Fruit fly (Drosophila melanogaster): ENCODE measurements around the gene CG34164.

DNA sequence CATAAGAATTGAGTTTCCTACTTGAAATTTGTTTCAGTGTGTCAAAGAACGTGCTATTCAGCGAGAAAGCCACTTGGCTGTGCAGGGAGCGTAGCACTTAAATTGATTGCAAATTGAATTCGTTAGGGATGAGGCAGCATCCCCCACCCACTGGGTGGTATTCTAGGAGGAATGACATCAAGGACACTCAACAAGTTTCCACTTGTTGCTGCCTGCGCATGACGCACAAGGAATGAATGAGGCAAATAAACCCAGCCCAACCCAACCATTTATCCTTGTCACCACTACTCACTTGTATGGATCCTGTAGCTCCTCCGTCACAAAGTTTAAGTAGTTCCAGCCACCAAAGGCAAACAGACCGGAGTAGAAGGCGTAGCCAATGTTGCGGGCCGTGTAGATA, 2.8 kb upstream of the CG34164 start:
- TF ChIP-seq Sin3A (optimal IDR thresholded peaks at IDR 0.05) (no peak), insv (optimal IDR thresholded peaks at IDR 0.05) (no peak), ttk (optimal IDR thresholded peaks at IDR 0.05) (no peak)
